Fruit fly (Drosophila melanogaster) whole organism, embryonic: Measurements from ENCODE around the gene CG2909.

Experiments used
- CG17829 ChIP-seq: fragments of 200-800 bp; optimal IDR thresholded peaks from 2 replicates; lab custom pipeline; 2019; ENCODE audit warnings: missing biosample characterization, mild to moderate bottlenecking, missing genetic modification characterization, moderate library complexity
- CG2199 ChIP-seq: fragments of 200-800 bp; sonication (Bioruptor generic); IDR thresholded peaks from 3 replicates; pipeline ENCODE4 v1.3.6; 2022; ENCODE audit warnings: missing biosample characterization, missing genetic modification characterization
- Gsc ChIP-seq: fragments of 200-800 bp; sonication (Bioruptor generic); IDR thresholded peaks from 2 replicates; pipeline ENCODE4 v1.3.6; 2022; ENCODE audit warnings: missing biosample characterization, missing genetic modification characterization
- Myb ChIP-seq: fragments of 200-800 bp; sonication (Bioruptor generic); optimal IDR thresholded peaks from 2 replicates; lab custom pipeline; 2016; ENCODE audit warnings: missing biosample characterization, missing genetic modification characterization
- Sox102F ChIP-seq: fragments of 200-800 bp; sonication (Bioruptor generic); optimal IDR thresholded peaks from 2 replicates; lab custom pipeline; 2018; ENCODE audit warnings: missing biosample characterization, mild to moderate bottlenecking, missing genetic modification characterization, moderate library complexity
- YL-1 ChIP-seq: fragments of 200-800 bp; sonication (Bioruptor generic); optimal IDR thresholded peaks from 3 replicates; lab custom pipeline; 2017; ENCODE audit warnings: missing biosample characterization, mild to moderate bottlenecking, missing genetic modification characterization
- al ChIP-seq: fragments of 200-800 bp; sonication (Bioruptor generic); IDR thresholded peaks from 2 replicates; pipeline ENCODE4 v1.3.6; 2022; ENCODE audit warnings: missing biosample characterization, missing genetic modification characterization
- br ChIP-seq: fragments of >200 bp; optimal IDR thresholded peaks from 2 replicates; lab custom pipeline; 2017
- maf-S ChIP-seq: fragments of 200-800 bp; sonication (Bioruptor generic); optimal IDR thresholded peaks from 2 replicates; lab custom pipeline; 2016; ENCODE audit warnings: missing biosample characterization, missing genetic modification characterization

DNA sequence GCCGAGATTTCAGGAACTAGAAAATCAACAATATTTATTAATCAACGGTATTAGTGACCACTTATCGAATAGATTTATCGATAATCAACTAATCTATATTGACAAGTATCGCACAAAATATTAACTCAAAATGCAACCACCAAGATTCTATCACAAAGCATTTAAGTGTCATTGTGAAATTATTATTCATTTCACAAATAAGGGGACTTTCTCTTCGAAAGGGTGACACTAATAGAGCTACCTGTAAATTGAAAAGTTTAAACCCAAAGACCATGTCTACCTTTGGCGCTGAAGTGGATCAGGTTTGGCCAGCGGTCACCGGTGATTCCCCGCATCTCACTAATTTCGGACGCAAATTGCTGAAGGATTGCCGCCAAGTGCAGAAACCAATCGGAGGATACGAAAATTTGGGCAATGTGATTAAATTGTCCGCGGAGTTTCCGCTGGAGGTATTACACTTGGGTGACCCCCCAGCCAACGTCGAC, at the start of gene CG2909:
- TF ChIP-seq YL-1 (GFP tag; lab: Kevin White, UChicago) (no peak), CG2199 (GFP tag; lab: Robert Waterston, UW) (no peak), Gsc (GFP tag; lab: Robert Waterston, UW) (no peak), Myb (no peak), br (lab: Kevin White, UChicago) (no peak), Sox102F (GFP tag; lab: Kevin White, UChicago) (no peak), maf-S (GFP tag; lab: Kevin White, UChicago) (no peak), CG17829 (no peak), al (no peak)
